Worm (Caenorhabditis elegans): ENCODE data around the gene marc-5.

Gene marc-5

DNA sequence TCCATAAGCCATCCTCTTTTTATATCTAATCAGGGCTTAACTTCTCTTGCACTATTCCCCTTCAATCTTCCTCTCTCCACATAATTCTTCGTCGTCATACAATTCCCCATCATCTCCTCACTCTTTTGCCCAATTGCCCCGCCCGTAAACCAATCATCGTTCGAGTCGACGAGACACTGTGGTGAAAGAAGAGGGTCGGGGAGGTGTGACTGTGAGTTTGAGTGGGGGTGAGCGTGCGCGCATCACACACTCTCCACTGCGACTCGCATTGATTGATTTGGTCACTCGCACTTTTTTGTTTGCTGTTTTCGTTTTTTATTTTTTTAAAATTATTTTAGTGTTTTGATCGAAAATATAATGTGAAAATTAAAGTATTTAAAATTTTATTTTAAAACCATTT, 40.2 kb downstream of the marc-5 start (continued):
- peak; percentile 64 for TF ChIP-seq isw-1 (GFP tag; IDR thresholded peaks at IDR 0.05)
- no peak for TF ChIP-seq lin-14 (GFP tag; optimal IDR thresholded peaks at IDR 0.05)
- peak; percentile 79 for TF ChIP-seq skn-1 (tag; optimal IDR thresholded peaks at IDR 0.05)
- peak; percentile 14 to 80 (median 47) for TF ChIP-seq ceh-82 (tag; optimal IDR thresholded peaks at IDR 0.05)
- TF ChIP-seq grh-1 (GFP tag; IDR thresholded peaks at IDR 0.05), result no peak
- TF ChIP-seq nhr-20 (tag; optimal IDR thresholded peaks at IDR 0.05), result peak; percentile 74
- no peak for TF ChIP-seq nhr-12 (tag; optimal IDR thresholded peaks at IDR 0.05)
- TF ChIP-seq ceh-8 (GFP tag; optimal IDR thresholded peaks at IDR 0.05), result no peak
- peak; percentile 80 for TF ChIP-seq rnt-1 (tag; optimal IDR thresholded peaks at IDR 0.05)
- no peak for TF ChIP-seq ets-5 (GFP tag; IDR thresholded peaks at IDR 0.05)
- peak; percentile 7 for TF ChIP-seq lir-3 (tag; optimal IDR thresholded peaks at IDR 0.05; ENCODE audit: poor library complexity)
- peak; percentile 64 to 73 (median 68) for TF ChIP-seq dpl-1 (GFP tag; optimal IDR thresholded peaks at IDR 0.05)
- peak; percentile 75 for TF ChIP-seq fos-1 (tag; optimal IDR thresholded peaks at IDR 0.05)
- TF ChIP-seq hlh-4 (tag; optimal IDR thresholded peaks at IDR 0.05), result no peak
- peak; percentile 80 for TF ChIP-seq nhr-71 (tag; optimal IDR thresholded peaks at IDR 0.05)
- no peak for TF ChIP-seq ces-1 (GFP tag; optimal IDR thresholded peaks at IDR 0.05)
- TF ChIP-seq efl-1 (optimal IDR thresholded peaks at IDR 0.05), result peak; percentile 76
- TF ChIP-seq efl-1 (GFP tag; optimal IDR thresholded peaks at IDR 0.05 in 1 of 2), result peak; percentile 68 to 95
- TF ChIP-seq unc-98 (GFP tag; IDR thresholded peaks at IDR 0.05), result no peak
- TF ChIP-seq nhr-28 (tag; optimal IDR thresholded peaks at IDR 0.05), result no peak
- no peak for TF ChIP-seq fkh-4 (tag; optimal IDR thresholded peaks at IDR 0.05; ENCODE audit: borderline replicate concordance)
- peak; percentile 73 for TF ChIP-seq xbp-1 (tag; optimal IDR thresholded peaks at IDR 0.05)
- no peak for TF ChIP-seq mab-9 (GFP tag; IDR thresholded peaks at IDR 0.05)
- peak; percentile 65 for TF ChIP-seq nhr-90 (tag; optimal IDR thresholded peaks at IDR 0.05; ENCODE audit: poor library complexity)
- TF ChIP-seq snpc-4 (tag; optimal IDR thresholded peaks at IDR 0.05), result peak; percentile 25
- no peak for TF ChIP-seq ztf-4 (tag; optimal IDR thresholded peaks at IDR 0.05)
- peak in 1 of 2 experiments; percentile 25 for TF ChIP-seq ztf-11 (tag; optimal IDR thresholded peaks at IDR 0.05)
- TF ChIP-seq ceh-90 (tag; optimal IDR thresholded peaks at IDR 0.05), result no peak
- TF ChIP-seq nhr-84 (tag; optimal IDR thresholded peaks at IDR 0.05), result no peak
- TF ChIP-seq fkh-10 (GFP tag; optimal IDR thresholded peaks at IDR 0.05), result peak; percentile 23
- TF ChIP-seq mef-2 (tag; optimal IDR thresholded peaks at IDR 0.05), result no peak
- peak; percentile 62 for TF ChIP-seq nhr-19 (GFP tag; conservative IDR thresholded peaks at IDR 0.05)
- TF ChIP-seq C04F5.9 (tag; optimal IDR thresholded peaks at IDR 0.05), result peak; percentile 23
- TF ChIP-seq sox-4 (tag; optimal IDR thresholded peaks at IDR 0.05), result peak; percentile 2
- TF ChIP-seq C16A3.4 (tag; optimal IDR thresholded peaks at IDR 0.05), result peak; percentile 71
- no peak for TF ChIP-seq nhr-77 (tag; optimal IDR thresholded peaks at IDR 0.05)
- no peak for TF ChIP-seq unc-30 (tag; optimal IDR thresholded peaks at IDR 0.05)
- peak; percentile 68 for TF ChIP-seq nhr-85 (tag)
- no peak for TF ChIP-seq ceh-63 (GFP tag; optimal IDR thresholded peaks at IDR 0.05)
- TF ChIP-seq C34B4.2 (tag; optimal IDR thresholded peaks at IDR 0.05), result no peak
- TF ChIP-seq zag-1 (tag; optimal IDR thresholded peaks at IDR 0.05), result no peak
- peak; percentile 77 for TF ChIP-seq swsn-7 (tag; optimal IDR thresholded peaks at IDR 0.05)
- TF ChIP-seq irx-1 (tag; optimal IDR thresholded peaks at IDR 0.05), result no peak
- TF ChIP-seq mdl-1 (tag; optimal IDR thresholded peaks at IDR 0.05), result peak in 1 of 2 experiments; percentile 76
- peak; percentile 64 for TF ChIP-seq lin-13 (GFP tag; optimal IDR thresholded peaks at IDR 0.05)
- no peak for TF ChIP-seq pqm-1 (tag; optimal IDR thresholded peaks at IDR 0.05)

Measured in whole organism, L1 larva.